Worm (Caenorhabditis elegans): Measurements from ENCODE around the gene ztf-31.

The ztf-31 gene

ce11 chrIII:7258931-7259330, 17.8 kb downstream of the ztf-31 start, which contains the start of gene B0361.4:
Gene B0361.4, plus strand, starts transcription at chrIII:7258991.
- TF ChIP-seq hlh-30 (tag; optimal IDR thresholded peaks at IDR 0.05; ENCODE audit: insufficient read depth) (no peak), fkh-10 (GFP tag; optimal IDR thresholded peaks at IDR 0.05) (peak; percentile 71), lir-3 (tag; optimal IDR thresholded peaks at IDR 0.05) (no peak), ceh-28 (tag; optimal IDR thresholded peaks at IDR 0.05) (no peak), ces-1 (GFP tag; optimal IDR thresholded peaks at IDR 0.05) (peak; percentile 10), snpc-1.2 (GFP tag; IDR thresholded peaks at IDR 0.05) (no peak)

- TF ChIP-seq ces-1 (GFP tag; optimal IDR thresholded peaks at IDR 0.05) (peak; percentile 31), aha-1 (tag) (no peak), mxl-3 (GFP tag; optimal IDR thresholded peaks at IDR 0.05) (no peak)
Observed at ce11 chrIII:7262592-7262991, 21.4 kb downstream of the ztf-31 start.

- TF ChIP-seq sdz-12 (GFP tag; optimal IDR thresholded peaks at IDR 0.05) (no peak), unc-62 (GFP tag; optimal IDR thresholded peaks at IDR 0.05 in 1 of 2) (peak in 1 of 2 experiments; percentile 92), unc-62 (tag; optimal IDR thresholded peaks at IDR 0.05) (no peak), madf-9 (GFP tag; conservative IDR thresholded peaks at IDR 0.05) (no peak), lim-7 (GFP tag; IDR thresholded peaks at IDR 0.05) (no peak), rbr-2 (tag; optimal IDR thresholded peaks at IDR 0.05) (no peak), ZK546.5 (tag; optimal IDR thresholded peaks at IDR 0.05) (no peak), hlh-11 (tag; optimal IDR thresholded peaks at IDR 0.05) (no peak), vab-7 (GFP tag; IDR thresholded peaks at IDR 0.05) (no peak)
Observed at ce11 chrIII:7263028-7263427, 21.9 kb downstream of the ztf-31 start.

- no peak for TF ChIP-seq lin-15B (tag; optimal IDR thresholded peaks at IDR 0.05)
- TF ChIP-seq dmd-6 (GFP tag; IDR thresholded peaks at IDR 0.05): peak; percentile 35; the same call in 1 of the 2 replicates
- peak; percentile 7 for TF ChIP-seq nhr-6 (tag; optimal IDR thresholded peaks at IDR 0.05)
- TF ChIP-seq F10B5.3 (tag; optimal IDR thresholded peaks at IDR 0.05): no peak
- no peak for TF ChIP-seq lin-38 (GFP tag; IDR thresholded peaks at IDR 0.05)
- TF ChIP-seq mep-1 (tag; optimal IDR thresholded peaks at IDR 0.05): peak; percentile 39
- no peak for TF ChIP-seq ceh-44 (GFP tag; IDR thresholded peaks at IDR 0.05)
- no peak for TF ChIP-seq lir-3 (tag; optimal IDR thresholded peaks at IDR 0.05)
- no peak for TF ChIP-seq pqm-1 (tag; optimal IDR thresholded peaks at IDR 0.05)
- peak; percentile 23 for TF ChIP-seq hlh-30 (tag; optimal IDR thresholded peaks at IDR 0.05; ENCODE audit: insufficient read depth)
- TF ChIP-seq spr-3 (GFP tag; optimal IDR thresholded peaks at IDR 0.05): no peak
- no peak for TF ChIP-seq Y105C5A.15 (GFP tag; IDR thresholded peaks at IDR 0.05)
- no peak for TF ChIP-seq Y75B8A.6 (GFP tag; IDR thresholded peaks at IDR 0.05)
- TF ChIP-seq egl-43 (GFP tag; IDR thresholded peaks at IDR 0.05): no peak
- no peak for TF ChIP-seq T20F7.1 (GFP tag; optimal IDR thresholded peaks at IDR 0.05)
- TF ChIP-seq sdz-12 (GFP tag; optimal IDR thresholded peaks at IDR 0.05): no peak
- no peak for TF ChIP-seq php-3 (GFP tag; IDR thresholded peaks at IDR 0.05)
- TF ChIP-seq mxl-2 (GFP tag; conservative IDR thresholded peaks at IDR 0.05): no peak
- no peak for TF ChIP-seq lin-39 (tag; optimal IDR thresholded peaks at IDR 0.05)
- TF ChIP-seq spr-1 (tag; optimal IDR thresholded peaks at IDR 0.05): no peak
- no peak for TF ChIP-seq nhr-76 (tag; optimal IDR thresholded peaks at IDR 0.05)
- no peak for TF ChIP-seq F37D6.2 (tag; optimal IDR thresholded peaks at IDR 0.05)
- TF ChIP-seq ZK337.2 (GFP tag; IDR thresholded peaks at IDR 0.05): no peak
- no peak for TF ChIP-seq nhr-237 (tag; optimal IDR thresholded peaks at IDR 0.05)
- TF ChIP-seq gei-8 (GFP tag; optimal IDR thresholded peaks at IDR 0.05): no peak
- TF ChIP-seq T26A8.4 (GFP tag; IDR thresholded peaks at IDR 0.05): no peak
- TF ChIP-seq egl-27 (tag; optimal IDR thresholded peaks at IDR 0.05): no peak
- TF ChIP-seq snpc-1.2 (GFP tag; IDR thresholded peaks at IDR 0.05): no peak
- TF ChIP-seq nhr-77 (tag; optimal IDR thresholded peaks at IDR 0.05): no peak
- TF ChIP-seq ceh-28 (tag; optimal IDR thresholded peaks at IDR 0.05): no peak
- no peak for TF ChIP-seq lin-1 (GFP tag; IDR thresholded peaks at IDR 0.05)
- TF ChIP-seq daf-16 (GFP tag; optimal IDR thresholded peaks at IDR 0.05): no peak
- peak; percentile 40 for TF ChIP-seq daf-16 (tag; optimal IDR thresholded peaks at IDR 0.05)
- no peak for TF ChIP-seq unc-62 (GFP tag; optimal IDR thresholded peaks at IDR 0.05 in 1 of 2)
- TF ChIP-seq unc-62 (tag; optimal IDR thresholded peaks at IDR 0.05): no peak
- no peak for TF ChIP-seq madf-5 (GFP tag; IDR thresholded peaks at IDR 0.05)
- no peak for TF ChIP-seq attf-4 (tag; optimal IDR thresholded peaks at IDR 0.05)
Observed at ce11 chrIII:7271083-7271482, 29.9 kb downstream of the ztf-31 start.
